Worm (Caenorhabditis elegans): ENCODE measurements around the gene mrpl-10.

mrpl-10 gene

ce11 chrII:8269351-8269750, 9.0 kb downstream of the mrpl-10 start, which contains the start of gene K01C8.2:
Gene K01C8.2, minus strand, starts transcription at chrII:8269451.
- TF ChIP-seq nhr-10 (tag; optimal IDR thresholded peaks at IDR 0.05) = no peak

ce11 chrII:8267679-8268078, 10.6 kb downstream of the mrpl-10 start:
- TF ChIP-seq ztf-1 (GFP tag; conservative IDR thresholded peaks at IDR 0.05) (no peak), mbf-1 (tag; optimal IDR thresholded peaks at IDR 0.05) (no peak), nhr-21 (tag; optimal IDR thresholded peaks at IDR 0.05) (no peak), nhr-11 (tag; optimal IDR thresholded peaks at IDR 0.05) (no peak), dmd-4 (tag; optimal IDR thresholded peaks at IDR 0.05) (no peak), nhr-6 (tag; optimal IDR thresholded peaks at IDR 0.05) (no peak), mdl-1 (tag; optimal IDR thresholded peaks at IDR 0.05) (no peak), lin-13 (GFP tag; optimal IDR thresholded peaks at IDR 0.05) (no peak), ztf-11 (tag; optimal IDR thresholded peaks at IDR 0.05) (no peak), aly-2 (tag; optimal IDR thresholded peaks at IDR 0.05) (no peak), nhr-10 (tag; optimal IDR thresholded peaks at IDR 0.05) (no peak), unc-39 (tag; optimal IDR thresholded peaks at IDR 0.05) (no peak), lsy-2 (tag; optimal IDR thresholded peaks at IDR 0.05) (no peak), ceh-16 (tag; optimal IDR thresholded peaks at IDR 0.05) (no peak)

- TF ChIP-seq fos-1 (tag; optimal IDR thresholded peaks at IDR 0.05) (peak; percentile 89), sem-4 (tag; optimal IDR thresholded peaks at IDR 0.05) (no peak), sma-9 (GFP tag; optimal IDR thresholded peaks at IDR 0.05) (peak; percentile 5), sma-9 (tag; optimal IDR thresholded peaks at IDR 0.05) (no peak)
These were observed 11.8 kb downstream of the mrpl-10 start for ce11 chrII:8266559-8266958.

- TF ChIP-seq nhr-129 (tag; optimal IDR thresholded peaks at IDR 0.05) (no peak), mbf-1 (tag; optimal IDR thresholded peaks at IDR 0.05) (no peak), ztf-1 (GFP tag; conservative IDR thresholded peaks at IDR 0.05) (no peak), elt-3 (tag; optimal IDR thresholded peaks at IDR 0.05) (no peak), blmp-1 (tag; optimal IDR thresholded peaks at IDR 0.05; ENCODE audit: insufficient read depth) (peak; percentile 36), skn-1 (tag; optimal IDR thresholded peaks at IDR 0.05) (no peak), lsy-2 (tag; optimal IDR thresholded peaks at IDR 0.05) (no peak), sma-9 (GFP tag; optimal IDR thresholded peaks at IDR 0.05) (peak; percentile 18), sma-9 (tag; optimal IDR thresholded peaks at IDR 0.05) (no peak), fos-1 (tag; optimal IDR thresholded peaks at IDR 0.05) (peak; percentile 16), elt-1 (tag; optimal IDR thresholded peaks at IDR 0.05) (no peak), ZK546.5 (tag; optimal IDR thresholded peaks at IDR 0.05) (no peak), gmeb-1 (tag; optimal IDR thresholded peaks at IDR 0.05) (no peak), ztf-4 (tag; optimal IDR thresholded peaks at IDR 0.05) (no peak), unc-55 (GFP tag; optimal IDR thresholded peaks at IDR 0.05) (no peak), mdl-1 (tag; optimal IDR thresholded peaks at IDR 0.05) (no peak), R02D3.7 (tag; optimal IDR thresholded peaks at IDR 0.05) (no peak), nhr-12 (tag; optimal IDR thresholded peaks at IDR 0.05) (no peak)
These were observed 13.7 kb downstream of the mrpl-10 start, which contains the start of gene srdh-1 for ce11 chrII:8264619-8265018. Gene srdh-1, plus strand, starts transcription at chrII:8264661.

- peak; percentile 81 for TF ChIP-seq sma-3 (GFP tag; optimal IDR thresholded peaks at IDR 0.05)
- no peak for TF ChIP-seq nhr-237 (tag; optimal IDR thresholded peaks at IDR 0.05)
- TF ChIP-seq blmp-1 (tag; optimal IDR thresholded peaks at IDR 0.05; ENCODE audit: insufficient read depth) = peak; percentile 49
- TF ChIP-seq nhr-21 (tag; optimal IDR thresholded peaks at IDR 0.05) = peak; percentile 61
- peak; percentile 40 for TF ChIP-seq fos-1 (tag; optimal IDR thresholded peaks at IDR 0.05)
- peak; percentile 18 for TF ChIP-seq nhr-6 (tag; optimal IDR thresholded peaks at IDR 0.05)
- TF ChIP-seq mdl-1 (tag; optimal IDR thresholded peaks at IDR 0.05) = peak in 1 of 2 experiments; percentile 14
- TF ChIP-seq Y55F3AM.14 (GFP tag; optimal IDR thresholded peaks at IDR 0.05) = no peak
- TF ChIP-seq sma-9 (GFP tag; optimal IDR thresholded peaks at IDR 0.05) = peak; percentile 91
- no peak for TF ChIP-seq sma-9 (tag; optimal IDR thresholded peaks at IDR 0.05)
These were observed 14.8 kb downstream of the mrpl-10 start for ce11 chrII:8263562-8263961.

- TF ChIP-seq sma-9 (GFP tag; optimal IDR thresholded peaks at IDR 0.05) (peak; percentile 66), sma-9 (tag; optimal IDR thresholded peaks at IDR 0.05) (no peak), aly-2 (tag; optimal IDR thresholded peaks at IDR 0.05) (no peak), nhr-129 (tag; optimal IDR thresholded peaks at IDR 0.05) (peak; percentile 12), crh-2 (tag; optimal IDR thresholded peaks at IDR 0.05) (peak; percentile 23), lin-13 (GFP tag; optimal IDR thresholded peaks at IDR 0.05) (no peak), sma-3 (GFP tag; optimal IDR thresholded peaks at IDR 0.05) (peak; percentile 88)
These were observed 18.6 kb downstream of the mrpl-10 start for ce11 chrII:8259674-8260073.
